Fruit fly (Drosophila melanogaster) whole organism, embryonic: ENCODE data around the gene CG14079.

ENCODE experiments used
- CG10462 ChIP-seq: fragments of 200-800 bp; sonication (Bioruptor generic); optimal IDR thresholded peaks from 2 replicates; lab custom pipeline; 2016; ENCODE audit warnings: missing biosample characterization, missing genetic modification characterization
- CG10959 ChIP-seq: fragments of 200-800 bp; sonication (Bioruptor generic); IDR thresholded peaks from 2 replicates; pipeline ENCODE4 v1.3.6; 2022; ENCODE audit warnings: missing biosample characterization, missing genetic modification characterization
- CG11247 ChIP-seq: fragments of 200-800 bp; sonication (Bioruptor generic); IDR thresholded peaks from 2 replicates; pipeline ENCODE4 v1.3.6; 2022; ENCODE audit warnings: missing biosample characterization, missing genetic modification characterization
- CG11504 ChIP-seq: fragments of 200-800 bp; sonication (Bioruptor generic); optimal IDR thresholded peaks from 3 replicates; lab custom pipeline; 2019; ENCODE audit warnings: missing biosample characterization, mild to moderate bottlenecking, missing genetic modification characterization, moderate library complexity
- CG11695 ChIP-seq: fragments of 200-800 bp; sonication (Bioruptor generic); IDR thresholded peaks from 3 replicates; pipeline ENCODE4 v1.3.6; 2022; ENCODE audit warnings: missing biosample characterization, missing genetic modification characterization
- CG11723 ChIP-seq: fragments of 200-800 bp; sonication (Bioruptor generic); optimal IDR thresholded peaks from 2 replicates; lab custom pipeline; 2017; ENCODE audit warnings: missing biosample characterization, mild to moderate bottlenecking, missing genetic modification characterization
- CG14441 ChIP-seq: fragments of 200-800 bp; sonication (Bioruptor generic); IDR thresholded peaks from 2 replicates; pipeline ENCODE4 v1.3.6; 2022; ENCODE audit warnings: missing biosample characterization, missing genetic modification characterization
- CG2199 ChIP-seq: fragments of 200-800 bp; sonication (Bioruptor generic); IDR thresholded peaks from 3 replicates; pipeline ENCODE4 v1.3.6; 2022; ENCODE audit warnings: missing biosample characterization, missing genetic modification characterization
- CG3407 ChIP-seq: fragments of 200-800 bp; sonication (Bioruptor generic); optimal IDR thresholded peaks from 2 replicates; lab custom pipeline; 2018; ENCODE audit warnings: missing biosample characterization, mild to moderate bottlenecking, missing genetic modification characterization
- CG42726 ChIP-seq: fragments of 200-800 bp; sonication (Bioruptor generic); IDR thresholded peaks from 2 replicates; pipeline ENCODE4 v1.3.6; 2022; ENCODE audit warnings: missing biosample characterization, missing genetic modification characterization; ENCODE audit not compliant: partially characterized antibody
- CG4360 ChIP-seq: fragments of 200-800 bp; sonication (Bioruptor generic); IDR thresholded peaks from 2 replicates; pipeline ENCODE4 v1.3.6; 2022; ENCODE audit warnings: missing biosample characterization, missing genetic modification characterization
- CG4617 ChIP-seq: fragments of 200-800 bp; sonication (Bioruptor generic); optimal IDR thresholded peaks from 3 replicates; lab custom pipeline; 2016; ENCODE audit warnings: missing biosample characterization, missing genetic modification characterization, borderline replicate concordance
- CG7963 ChIP-seq: fragments of 200-800 bp; sonication (Bioruptor generic); IDR thresholded peaks from 3 replicates; pipeline ENCODE4 v1.3.6; 2022; ENCODE audit warnings: missing biosample characterization, missing genetic modification characterization; ENCODE audit not compliant: partially characterized antibody
- Fer3 ChIP-seq: fragments of 200-800 bp; sonication (Bioruptor generic); optimal IDR thresholded peaks from 2 replicates; lab custom pipeline; 2018; ENCODE audit warnings: missing biosample characterization, mild to moderate bottlenecking, missing genetic modification characterization, moderate library complexity
- Med ChIP-seq: fragments of 200-800 bp; sonication (Bioruptor generic); peaks from one replicate; lab custom pipeline; 2016; ENCODE audit warnings: missing biosample characterization, missing genetic modification characterization, mild to moderate bottlenecking, inconsistent platforms, moderate library complexity
- Trl ChIP-seq, 3 experiments: fragments of >200 bp in 2 of 3; fragments of 200-800 bp in 1 of 3; sonication (Bioruptor generic) in 1 of 3; optimal IDR thresholded peaks; 2 replicates in 1 of 3; 3 replicates in 2 of 3; lab custom pipeline; 2016 to 2017; ENCODE audit warnings: missing biosample characterization in 1 of 3, missing genetic modification characterization in 1 of 3
- aop ChIP-seq: fragments of 200-800 bp; sonication (Bioruptor generic); IDR thresholded peaks from 2 replicates; pipeline ENCODE4 v1.3.6; 2022; ENCODE audit warnings: missing biosample characterization, missing genetic modification characterization
- bsh ChIP-seq, 2 experiments: fragments of 200-800 bp; sonication (Bioruptor generic); optimal IDR thresholded peaks; 2 replicates each; lab custom pipeline; 2017 to 2018; ENCODE audit warnings: mild to moderate bottlenecking in 2 of 2, missing biosample characterization in 2 of 2, missing genetic modification characterization in 2 of 2, moderate library complexity in 1 of 2
- cas ChIP-seq: fragments of 200-800 bp; sonication (Bioruptor generic); IDR thresholded peaks from 2 replicates; pipeline ENCODE4 v1.3.6; 2022; ENCODE audit warnings: missing biosample characterization, missing genetic modification characterization
- cg ChIP-seq: fragments of 200-800 bp; sonication (Bioruptor generic); optimal IDR thresholded peaks from 3 replicates; lab custom pipeline; 2019; ENCODE audit warnings: missing biosample characterization, mild to moderate bottlenecking, missing genetic modification characterization, moderate library complexity
- chinmo ChIP-seq: fragments of 200-800 bp; sonication (Bioruptor generic); IDR thresholded peaks from 4 replicates; pipeline ENCODE4 v1.3.6; 2022; ENCODE audit warnings: missing biosample characterization, missing genetic modification characterization; ENCODE audit not compliant: partially characterized antibody
- crol ChIP-seq: fragments of 200-800 bp; sonication (Bioruptor generic); IDR thresholded peaks from 2 replicates; pipeline ENCODE4 v1.3.6; 2022; ENCODE audit warnings: missing biosample characterization, missing genetic modification characterization
- dmrt99B ChIP-seq: fragments of 200-800 bp; sonication (Bioruptor generic); optimal IDR thresholded peaks from 2 replicates; lab custom pipeline; 2018; ENCODE audit warnings: missing biosample characterization, mild to moderate bottlenecking, missing genetic modification characterization, moderate library complexity
- gcm ChIP-seq: fragments of 200-800 bp; sonication (Bioruptor generic); optimal IDR thresholded peaks from 2 replicates; lab custom pipeline; 2019; ENCODE audit warnings: missing biosample characterization, mild to moderate bottlenecking, missing genetic modification characterization, moderate library complexity
- gt ChIP-seq: fragments of 200-800 bp; sonication (Bioruptor generic); IDR thresholded peaks from 2 replicates; pipeline ENCODE4 v1.3.6; 2022; ENCODE audit warnings: missing biosample characterization, missing genetic modification characterization
- kni ChIP-seq: fragments of 200-800 bp; sonication (Bioruptor generic); optimal IDR thresholded peaks from 3 replicates; lab custom pipeline; 2017; ENCODE audit warnings: mild to moderate bottlenecking, missing biosample characterization, missing genetic modification reagents, missing genetic modification characterization
- lab ChIP-seq: fragments of 200-800 bp; sonication (Bioruptor generic); optimal IDR thresholded peaks from 3 replicates; lab custom pipeline; 2017; ENCODE audit warnings: missing biosample characterization, missing genetic modification characterization, mild to moderate bottlenecking, moderate library complexity, missing genetic modification reagents
- lbe ChIP-seq: fragments of 200-800 bp; sonication (Bioruptor generic); optimal IDR thresholded peaks from 2 replicates; lab custom pipeline; 2016; ENCODE audit warnings: missing biosample characterization, mild to moderate bottlenecking, missing genetic modification characterization
- nerfin-1 ChIP-seq: fragments of 200-800 bp; sonication (Bioruptor generic); optimal IDR thresholded peaks from 3 replicates; lab custom pipeline; 2019; ENCODE audit warnings: missing biosample characterization, mild to moderate bottlenecking, missing genetic modification characterization, moderate library complexity
- nom ChIP-seq: fragments of 200-800 bp; sonication (Bioruptor generic); optimal IDR thresholded peaks from 2 replicates; lab custom pipeline; 2017; ENCODE audit warnings: missing biosample characterization, missing genetic modification characterization, mild to moderate bottlenecking, moderate library complexity, missing genetic modification reagents
- org-1 ChIP-seq: fragments of 200-800 bp; sonication (Bioruptor generic); optimal IDR thresholded peaks from 2 replicates; lab custom pipeline; 2017; ENCODE audit warnings: missing biosample characterization, missing genetic modification characterization
- pita ChIP-seq: fragments of 200-800 bp; sonication (Bioruptor generic); optimal IDR thresholded peaks from 2 replicates; lab custom pipeline; 2017; ENCODE audit warnings: missing biosample characterization, mild to moderate bottlenecking, missing genetic modification characterization
- pros ChIP-seq: fragments of 200-800 bp; sonication (Bioruptor generic); optimal IDR thresholded peaks from 3 replicates; lab custom pipeline; 2019; ENCODE audit warnings: missing biosample characterization, mild to moderate bottlenecking, missing genetic modification characterization, moderate library complexity
- ro ChIP-seq: fragments of 200-800 bp; sonication (Bioruptor generic); IDR thresholded peaks from 2 replicates; pipeline ENCODE4 v1.3.6; 2022; ENCODE audit warnings: missing biosample characterization, missing genetic modification characterization
- row ChIP-seq: fragments of 200-800 bp; sonication (Bioruptor generic); IDR thresholded peaks from 3 replicates; pipeline ENCODE4 v1.3.6; 2022; ENCODE audit warnings: missing biosample characterization, missing genetic modification characterization
- sd ChIP-seq: fragments of 200-800 bp; sonication (Bioruptor generic); optimal IDR thresholded peaks from 3 replicates; lab custom pipeline; 2018; ENCODE audit warnings: missing biosample characterization, mild to moderate bottlenecking, missing genetic modification characterization, moderate library complexity
- sr ChIP-seq: fragments of 200-800 bp; sonication (Bioruptor generic); IDR thresholded peaks from 3 replicates; pipeline ENCODE4 v1.3.6; 2022; ENCODE audit warnings: missing biosample characterization, missing genetic modification characterization
- stc ChIP-seq: fragments of 200-800 bp; sonication (Bioruptor generic); IDR thresholded peaks from 2 replicates; pipeline ENCODE4 v1.3.6; 2022; ENCODE audit warnings: missing biosample characterization, missing genetic modification characterization
- vvl ChIP-seq: fragments of 200-800 bp; sonication (Bioruptor generic); IDR thresholded peaks from 2 replicates; pipeline ENCODE4 v1.3.6; 2022; ENCODE audit warnings: missing biosample characterization, missing genetic modification characterization

Gene CG14079

DNA sequence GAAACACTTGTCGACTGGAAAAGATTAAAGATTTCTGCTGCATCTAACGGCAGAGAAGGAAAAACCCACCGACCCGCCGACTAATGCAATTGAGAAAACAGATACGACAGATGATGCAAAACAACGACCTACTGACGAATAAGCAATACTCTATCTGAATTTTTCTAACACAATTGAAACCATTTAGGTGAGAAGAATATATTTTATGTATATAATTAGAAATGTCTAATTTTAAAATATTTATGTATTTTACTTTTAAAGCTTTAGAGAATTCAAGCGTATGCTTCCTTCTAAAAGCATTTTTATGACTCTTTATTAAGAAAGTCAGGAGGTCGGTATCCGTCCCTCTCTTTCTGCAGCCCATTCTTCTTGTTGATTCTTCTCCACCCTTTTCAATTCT, 19.4 kb upstream of the CG14079 start (continued):
- no peak for TF ChIP-seq CG10462
- no peak for TF ChIP-seq CG7963 (GFP tag; lab: Robert Waterston, UW)
- TF ChIP-seq CG3407 = no peak
- no peak for TF ChIP-seq ro (GFP tag; lab: Robert Waterston, UW)
- peak; percentile 3 for TF ChIP-seq CG11504 (tag; lab: Kevin White, UChicago)
- no peak for TF ChIP-seq CG42726
- TF ChIP-seq lab (GFP tag; lab: Kevin White, UChicago) = no peak
- peak; percentile 10 for TF ChIP-seq lbe (GFP tag; lab: Kevin White, UChicago)
- no peak for TF ChIP-seq gt (GFP tag; lab: Robert Waterston, UW)
- TF ChIP-seq CG11723 (GFP tag; lab: Kevin White, UChicago) = no peak
- no peak for TF ChIP-seq dmrt99B
- no peak for TF ChIP-seq stc (GFP tag; lab: Robert Waterston, UW)
- TF ChIP-seq CG11695 (GFP tag; lab: Robert Waterston, UW) = no peak
- 0 out of 3 replicates have a peak, but pooled peaks have one; percentile 24 for TF ChIP-seq row (GFP tag; lab: Robert Waterston, UW)
- no peak for TF ChIP-seq org-1 (GFP tag; lab: Kevin White, UChicago)
- TF ChIP-seq CG10959 = no peak
- peak in 1 of 2 experiments; percentile 4 for TF ChIP-seq bsh (GFP tag; optimal IDR thresholded peaks at IDR 0.05; lab: Kevin White, UChicago)
- TF ChIP-seq, all 482 proteins: peak for 11

DNA sequence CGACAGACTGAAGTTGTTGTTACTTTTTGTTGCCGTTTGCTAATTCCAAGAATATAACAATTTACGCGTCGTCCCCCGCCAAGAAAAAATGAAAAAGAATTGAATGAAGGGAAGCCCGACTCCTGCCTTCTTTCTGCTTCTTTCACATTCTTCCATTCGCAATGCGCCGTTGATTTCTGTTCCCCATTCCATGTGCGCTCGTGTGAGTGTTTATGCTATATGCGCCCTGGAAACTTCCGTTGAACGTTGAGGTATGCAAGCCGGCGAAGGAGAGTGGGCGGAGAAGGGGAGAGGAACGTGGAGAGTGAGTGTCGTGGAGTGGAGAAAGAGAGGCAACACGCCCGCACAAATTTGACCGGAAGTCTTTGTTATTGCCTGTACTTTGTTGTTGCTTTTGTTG, 18.7 kb upstream of the CG14079 start:
- TF ChIP-seq CG4360 (GFP tag; lab: Robert Waterston, UW) (0 out of 2 replicates have a peak, but pooled peaks have one; percentile 24), sr (GFP tag; lab: Robert Waterston, UW) (peak; percentile 72; the same call in 2 of the 3 replicates), pros (GFP tag; lab: Kevin White, UChicago) (peak; percentile 1), CG2199 (no peak), CG14441 (no peak), Trl (optimal IDR thresholded peaks at IDR 0.05; lab: Kevin White, UChicago) (peak; percentile 11 to 38), Trl (GFP tag; optimal IDR thresholded peaks at IDR 0.05; lab: Kevin White, UChicago) (no peak), aop (GFP tag; lab: Robert Waterston, UW) (peak; percentile 88), cas (no peak), gcm (GFP tag; lab: Kevin White, UChicago) (peak; percentile 63), pita (GFP tag; lab: Kevin White, UChicago) (no peak), Med (GFP tag; lab: Kevin White, UChicago) (peak; percentile 36), nerfin-1 (peak; percentile 30), cg (GFP tag; lab: Kevin White, UChicago) (peak; percentile 18), CG11247 (GFP tag; lab: Robert Waterston, UW) (no peak), crol (GFP tag; lab: Robert Waterston, UW) (peak; percentile 86), chinmo (GFP tag; lab: Robert Waterston, UW) (0 out of 4 replicates have a peak, but pooled peaks have one; percentile 55), Fer3 (tag; lab: Kevin White, UChicago) (no peak), org-1 (GFP tag; lab: Kevin White, UChicago) (no peak), CG4617 (GFP tag; lab: Kevin White, UChicago) (no peak), kni (GFP tag; lab: Kevin White, UChicago) (peak; percentile 21), sd (tag; lab: Kevin White, UChicago) (peak; percentile 81), vvl (GFP tag; lab: Robert Waterston, UW) (0 out of 2 replicates have a peak, but pooled peaks have one; percentile 14), nom (GFP tag; lab: Kevin White, UChicago) (peak; percentile 6)
- TF ChIP-seq, all 482 proteins: peak for 15
